Fruit fly (Drosophila melanogaster): Measurements from ENCODE around the gene CG31460.

The CG31460 gene

DNA sequence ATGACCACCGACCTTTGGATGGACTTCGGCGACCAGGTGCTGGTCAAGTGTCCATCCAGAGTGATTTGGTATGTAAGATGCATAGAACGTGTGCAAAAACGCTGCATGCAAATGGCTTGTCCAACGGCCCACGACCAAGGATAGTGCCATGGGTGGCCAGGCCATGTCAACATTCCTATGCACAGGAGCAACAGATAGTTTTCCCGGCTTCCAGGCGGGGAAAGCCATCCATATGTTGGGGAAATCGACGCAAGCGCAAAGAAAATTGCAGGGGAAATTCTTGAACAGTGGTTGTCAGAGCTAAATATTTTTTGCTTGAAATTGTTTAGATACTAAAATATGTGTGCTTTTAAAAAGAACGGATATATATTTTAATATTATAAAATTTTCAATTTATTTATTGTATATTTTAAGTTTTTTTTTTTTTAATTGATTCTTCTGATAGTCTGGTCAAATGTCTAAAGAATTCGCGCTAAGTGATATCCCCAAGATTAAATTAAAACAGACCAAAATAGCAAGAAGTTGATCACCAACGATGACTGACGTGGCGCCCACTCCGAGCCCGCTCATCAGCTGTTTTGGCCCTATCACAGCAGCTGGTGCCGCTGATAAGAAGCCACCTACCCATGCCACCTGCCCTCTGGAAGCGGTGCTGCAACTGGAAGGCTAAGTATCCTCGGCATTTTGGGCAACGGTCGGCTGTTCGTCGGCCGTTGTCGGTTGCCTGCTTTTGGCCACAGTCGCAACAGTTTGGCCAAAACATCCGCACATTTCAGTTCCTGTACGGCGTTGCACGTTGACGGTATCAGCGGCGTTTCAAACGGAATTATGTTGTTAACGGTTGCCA, 15.2 kb downstream of the CG31460 start, which contains the start of gene 5-HT2B:
Gene 5-HT2B, plus strand, starts transcription at position 797 of the 847 bp plus-strand sequence.
- no peak for TF ChIP-seq rgr (GFP tag; optimal IDR thresholded peaks at IDR 0.05)
- TF ChIP-seq Sp1 (GFP tag; optimal IDR thresholded peaks at IDR 0.05), result no peak
- TF ChIP-seq usp (GFP tag; optimal IDR thresholded peaks at IDR 0.05), result no peak
- no peak for TF ChIP-seq Mio (GFP tag; optimal IDR thresholded peaks at IDR 0.05)
- TF ChIP-seq fru (GFP tag; optimal IDR thresholded peaks at IDR 0.05), result no peak
- no peak for TF ChIP-seq ey (GFP tag; optimal IDR thresholded peaks at IDR 0.05)
- no peak for TF ChIP-seq sv (GFP tag; optimal IDR thresholded peaks at IDR 0.05)
- TF ChIP-seq lola (GFP tag; optimal IDR thresholded peaks at IDR 0.05), result no peak
- no peak for TF ChIP-seq Hr78 (GFP tag; optimal IDR thresholded peaks at IDR 0.05)
- no peak for TF ChIP-seq sage (GFP tag; optimal IDR thresholded peaks at IDR 0.05)
- TF ChIP-seq Vsx2 (GFP tag; optimal IDR thresholded peaks at IDR 0.05; ENCODE audit: partially characterized antibody), result no peak
- TF ChIP-seq dsf (GFP tag; optimal IDR thresholded peaks at IDR 0.05; ENCODE audit: borderline replicate concordance), result no peak
- TF ChIP-seq jim (GFP tag; optimal IDR thresholded peaks at IDR 0.05), result no peak
- TF ChIP-seq dl (GFP tag; optimal IDR thresholded peaks at IDR 0.05; ENCODE audit: insufficient read depth in 1 of 2, partially characterized antibody in 2 of 2), result no peak
- TF ChIP-seq pan (optimal IDR thresholded peaks at IDR 0.05), result no peak
- no peak for TF ChIP-seq dmrt93B (GFP tag; optimal IDR thresholded peaks at IDR 0.05)
- no peak for TF ChIP-seq OdsH (GFP tag; optimal IDR thresholded peaks at IDR 0.05)

DNA sequence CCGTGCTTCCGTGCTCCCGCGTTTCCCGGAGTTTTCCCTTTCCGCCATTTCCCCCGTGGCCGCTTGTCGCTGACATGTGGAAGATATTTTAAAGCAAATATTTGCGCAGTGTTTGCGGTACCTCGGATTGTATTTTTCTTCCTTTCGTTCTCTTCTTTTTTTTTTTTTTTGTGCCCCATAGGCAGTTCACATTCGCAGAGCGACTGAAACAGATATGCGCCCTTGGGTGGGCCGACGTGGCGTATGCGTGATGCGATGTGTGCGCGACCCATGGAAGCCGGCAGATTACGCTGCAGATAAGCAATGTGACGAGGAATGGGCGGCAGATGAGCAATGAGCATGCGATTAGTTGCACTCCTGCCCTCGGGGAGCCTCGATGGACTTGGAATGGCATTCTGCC, 25.4 kb downstream of the CG31460 start:
- no peak for TF ChIP-seq fru (GFP tag; optimal IDR thresholded peaks at IDR 0.05)
- no peak for TF ChIP-seq HLH106 (tag; optimal IDR thresholded peaks at IDR 0.05)
- TF ChIP-seq Mio (GFP tag; optimal IDR thresholded peaks at IDR 0.05), result no peak
- TF ChIP-seq brk (GFP tag; optimal IDR thresholded peaks at IDR 0.05), result no peak
- TF ChIP-seq Vsx2 (GFP tag; optimal IDR thresholded peaks at IDR 0.05; ENCODE audit: partially characterized antibody), result no peak
- no peak for TF ChIP-seq jim (GFP tag; optimal IDR thresholded peaks at IDR 0.05)
- TF ChIP-seq N (GFP tag; optimal IDR thresholded peaks at IDR 0.05), result no peak
- TF ChIP-seq dl (GFP tag; optimal IDR thresholded peaks at IDR 0.05; ENCODE audit: insufficient read depth in 1 of 2, partially characterized antibody in 2 of 2), result no peak
- TF ChIP-seq h (GFP tag; optimal IDR thresholded peaks at IDR 0.05), result no peak
- TF ChIP-seq Hr78 (GFP tag; optimal IDR thresholded peaks at IDR 0.05), result no peak
- no peak for TF ChIP-seq Abd-B (GFP tag; optimal IDR thresholded peaks at IDR 0.05)
- TF ChIP-seq Myc (optimal IDR thresholded peaks at IDR 0.05), result no peak

DNA sequence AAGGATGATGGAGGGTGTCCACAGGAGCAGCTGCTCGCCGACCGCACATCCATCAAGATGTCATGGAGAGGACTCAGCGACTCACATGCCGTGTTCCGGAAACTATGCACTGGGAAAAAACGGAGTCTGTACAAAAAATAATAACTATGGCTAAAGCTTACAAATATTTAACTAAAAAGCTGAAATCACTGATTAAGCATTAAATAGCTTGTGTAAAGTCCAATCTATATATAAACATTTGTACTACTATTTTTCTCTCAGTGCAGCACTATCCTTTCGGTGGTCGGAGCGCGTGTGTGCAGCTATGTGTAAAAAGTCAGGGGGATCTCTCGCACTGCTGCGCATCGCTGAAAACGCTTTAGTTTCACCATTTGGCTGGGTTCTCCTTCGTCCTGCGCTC, 33.7 kb downstream of the CG31460 start:
- no peak for TF ChIP-seq pan (optimal IDR thresholded peaks at IDR 0.05)
- TF ChIP-seq dsf (GFP tag; optimal IDR thresholded peaks at IDR 0.05; ENCODE audit: borderline replicate concordance), result no peak
- no peak for TF ChIP-seq psq (GFP tag; optimal IDR thresholded peaks at IDR 0.05)
- no peak for TF ChIP-seq Dfd (GFP tag; optimal IDR thresholded peaks at IDR 0.05)
- TF ChIP-seq sv (GFP tag; optimal IDR thresholded peaks at IDR 0.05), result no peak
- TF ChIP-seq Mio (GFP tag; optimal IDR thresholded peaks at IDR 0.05), result no peak
- no peak for TF ChIP-seq brk (GFP tag; optimal IDR thresholded peaks at IDR 0.05)
- no peak for TF ChIP-seq OdsH (GFP tag; optimal IDR thresholded peaks at IDR 0.05)
- TF ChIP-seq rgr (GFP tag; optimal IDR thresholded peaks at IDR 0.05), result no peak

All from whole organism, wandering third instar larva.